Worm (Caenorhabditis elegans): ENCODE results near the gene clc-22.

Gene clc-22

DNA sequence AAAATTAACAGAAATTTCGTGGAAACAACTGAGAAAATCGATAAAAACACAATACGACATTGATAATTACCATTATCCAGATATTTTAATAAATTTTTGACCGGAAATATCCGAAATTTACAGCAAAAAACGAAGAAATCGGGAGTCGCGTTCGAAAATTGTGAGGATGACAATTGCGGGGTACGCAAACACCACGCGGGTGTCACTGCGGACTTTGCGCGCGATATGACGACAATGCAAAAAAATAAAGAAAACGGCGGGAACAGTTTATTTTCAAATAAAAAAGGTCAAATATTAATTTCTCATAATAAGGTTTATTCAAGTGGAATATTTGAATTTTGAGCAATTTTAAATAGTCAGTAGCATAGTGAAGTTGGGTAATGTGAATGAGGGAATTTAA lies 48.5 kb upstream of the clc-22 start, which contains the start of gene rpn-11 (continued):
- peak; percentile 25 for TF ChIP-seq ceh-14 (tag; optimal IDR thresholded peaks at IDR 0.05)
- TF ChIP-seq ahr-1 (tag; optimal IDR thresholded peaks at IDR 0.05), result no peak
- TF ChIP-seq T23F11.4 (GFP tag; optimal IDR thresholded peaks at IDR 0.05), result no peak
- TF ChIP-seq lin-11 (tag; optimal IDR thresholded peaks at IDR 0.05), result no peak
- no peak for TF ChIP-seq C08G9.2 (tag; optimal IDR thresholded peaks at IDR 0.05)
- TF ChIP-seq fkh-10 (GFP tag; optimal IDR thresholded peaks at IDR 0.05), result no peak
- no peak for TF ChIP-seq hlh-6 (tag; optimal IDR thresholded peaks at IDR 0.05)
- TF ChIP-seq fax-1 (tag; optimal IDR thresholded peaks at IDR 0.05), result no peak
- no peak for TF ChIP-seq ceh-6 (GFP tag; optimal IDR thresholded peaks at IDR 0.05)
- TF ChIP-seq ceh-45 (GFP tag; IDR thresholded peaks at IDR 0.05), result no peak

DNA sequence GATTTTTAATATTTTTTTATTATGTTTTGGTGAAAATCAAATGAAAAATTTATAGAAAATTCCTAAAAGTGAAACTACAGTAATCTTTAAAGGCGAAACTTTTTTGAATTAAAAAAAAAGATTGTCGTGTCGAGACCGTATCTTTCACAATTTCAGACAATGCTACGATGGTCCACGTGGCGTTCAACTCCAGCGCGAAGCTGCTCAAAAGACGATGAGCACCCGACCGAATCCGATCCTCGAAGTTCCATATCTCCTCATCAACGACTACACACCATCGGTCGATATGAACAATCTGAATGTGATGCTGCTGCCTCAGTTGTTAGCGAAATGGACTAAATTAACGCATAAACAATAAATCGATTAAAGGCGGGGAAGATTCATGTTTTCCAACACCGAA lies 46.8 kb upstream of the clc-22 start:
- TF ChIP-seq pha-2 (tag; optimal IDR thresholded peaks at IDR 0.05) (no peak), ceh-45 (GFP tag; IDR thresholded peaks at IDR 0.05) (no peak), ceh-6 (GFP tag; optimal IDR thresholded peaks at IDR 0.05) (no peak), nfya-1 (tag; optimal IDR thresholded peaks at IDR 0.05) (no peak), elt-2 (tag; optimal IDR thresholded peaks at IDR 0.05) (no peak), ceh-2 (tag; optimal IDR thresholded peaks at IDR 0.05) (no peak), ref-2 (tag; optimal IDR thresholded peaks at IDR 0.05) (no peak), ceh-18 (tag; optimal IDR thresholded peaks at IDR 0.05) (no peak), unc-55 (GFP tag; optimal IDR thresholded peaks at IDR 0.05) (no peak), ets-4 (tag; optimal IDR thresholded peaks at IDR 0.05) (no peak), K02D7.2 (tag; optimal IDR thresholded peaks at IDR 0.05) (no peak), hlh-6 (tag; optimal IDR thresholded peaks at IDR 0.05) (no peak), K09A11.1 (tag; optimal IDR thresholded peaks at IDR 0.05; ENCODE audit: insufficient read depth) (no peak), pag-3 (tag; optimal IDR thresholded peaks at IDR 0.05; ENCODE audit: borderline replicate concordance) (no peak)

DNA sequence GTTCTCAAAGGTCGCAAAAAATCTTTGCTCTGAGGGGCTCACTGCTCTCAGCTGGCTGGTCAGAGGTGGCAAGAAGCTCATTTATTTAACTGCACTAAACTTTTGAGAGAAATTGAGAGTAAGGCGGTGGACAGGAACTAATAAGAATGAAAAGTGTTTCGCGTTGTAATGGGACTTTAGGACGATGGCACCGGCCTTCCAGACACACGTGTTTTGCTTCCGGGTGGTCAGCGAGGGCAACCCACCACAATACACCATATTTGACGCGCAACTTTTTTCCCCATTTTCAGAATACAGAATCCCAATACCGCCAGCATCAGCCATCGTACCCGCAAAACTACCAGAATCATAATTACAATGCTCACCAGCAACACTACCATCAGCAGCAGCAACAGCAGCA lies 44.2 kb upstream of the clc-22 start:
- no peak for TF ChIP-seq madf-2 (tag; optimal IDR thresholded peaks at IDR 0.05)
- TF ChIP-seq ztf-16 (tag; optimal IDR thresholded peaks at IDR 0.05), result no peak
- no peak for TF ChIP-seq dmd-4 (tag; optimal IDR thresholded peaks at IDR 0.05; ENCODE audit: borderline replicate concordance)
- TF ChIP-seq pax-1 (tag; optimal IDR thresholded peaks at IDR 0.05), result no peak
- no peak for TF ChIP-seq fkh-10 (GFP tag; optimal IDR thresholded peaks at IDR 0.05)
- TF ChIP-seq unc-86 (tag; optimal IDR thresholded peaks at IDR 0.05), result no peak
- no peak for TF ChIP-seq K02D7.2 (tag; optimal IDR thresholded peaks at IDR 0.05)
- no peak for TF ChIP-seq ceh-9 (tag; optimal IDR thresholded peaks at IDR 0.05)
- no peak for TF ChIP-seq Y22D7AL.16 (tag; optimal IDR thresholded peaks at IDR 0.05)
- no peak for TF ChIP-seq tbx-2 (tag; optimal IDR thresholded peaks at IDR 0.05)
- TF ChIP-seq ceh-22 (tag; optimal IDR thresholded peaks at IDR 0.05), result no peak
- no peak for TF ChIP-seq F13H6.1 (tag; optimal IDR thresholded peaks at IDR 0.05)
- TF ChIP-seq pros-1 (tag; optimal IDR thresholded peaks at IDR 0.05), result no peak

DNA sequence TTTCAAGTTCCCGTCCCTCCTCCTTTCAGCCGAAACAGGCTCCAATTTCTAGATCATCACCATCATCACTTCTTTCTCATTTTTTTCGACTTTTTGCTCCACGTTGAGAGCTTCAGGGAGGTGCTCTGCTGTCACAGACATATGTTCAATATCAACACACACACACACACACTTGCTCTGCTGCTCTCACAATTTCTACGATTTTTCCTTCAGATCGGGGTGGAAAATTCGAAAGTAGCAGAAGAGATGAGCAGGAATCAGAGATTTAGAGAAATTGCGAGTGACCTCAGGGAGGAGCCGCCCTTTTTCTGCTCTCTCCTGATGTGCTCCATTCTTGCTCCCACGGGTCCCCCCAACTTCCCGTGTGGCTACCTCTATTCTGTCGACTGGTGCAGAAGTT lies 42.7 kb upstream of the clc-22 start, which contains the start of gene pqn-48:
TSS of gene pqn-48 (plus strand) at position 344 of the 400 bp plus-strand sequence.
- TF ChIP-seq C08G9.2 (tag; optimal IDR thresholded peaks at IDR 0.05) (no peak), pqm-1 (tag; optimal IDR thresholded peaks at IDR 0.05) (no peak), lim-6 (tag; optimal IDR thresholded peaks at IDR 0.05) (peak; percentile 18), unc-55 (GFP tag; optimal IDR thresholded peaks at IDR 0.05) (peak; percentile 28), unc-86 (tag; optimal IDR thresholded peaks at IDR 0.05) (no peak)

DNA sequence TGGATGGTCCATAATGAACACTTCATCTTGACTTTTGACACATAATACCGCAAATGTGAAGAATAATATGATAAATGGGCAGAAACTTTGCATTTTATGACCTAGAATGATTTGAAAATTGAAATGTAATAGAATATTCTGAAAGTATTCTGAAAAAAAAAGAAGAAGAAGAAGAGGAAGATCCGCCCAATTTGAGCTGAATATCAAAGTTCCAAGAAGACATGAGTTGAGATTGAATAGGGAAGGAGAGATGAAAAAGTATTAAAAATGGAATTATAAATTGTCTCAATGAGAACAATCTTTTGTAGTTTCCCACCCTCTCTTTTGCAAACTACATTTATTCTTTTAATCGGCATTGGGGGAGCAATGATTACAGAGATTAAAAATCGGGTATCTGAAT lies 36.4 kb upstream of the clc-22 start, which contains the start of gene K07D4.4:
TSS of gene K07D4.4 (minus strand) at position 101 of the 400 bp plus-strand sequence.
- TF ChIP-seq tbx-2 (tag; optimal IDR thresholded peaks at IDR 0.05), result no peak
- no peak for TF ChIP-seq ahr-1 (tag; optimal IDR thresholded peaks at IDR 0.05)
- no peak for TF ChIP-seq ceh-48 (tag; optimal IDR thresholded peaks at IDR 0.05)
